Worm (Caenorhabditis elegans): Measurements from ENCODE around the gene tiar-2.

Gene tiar-2

DNA sequence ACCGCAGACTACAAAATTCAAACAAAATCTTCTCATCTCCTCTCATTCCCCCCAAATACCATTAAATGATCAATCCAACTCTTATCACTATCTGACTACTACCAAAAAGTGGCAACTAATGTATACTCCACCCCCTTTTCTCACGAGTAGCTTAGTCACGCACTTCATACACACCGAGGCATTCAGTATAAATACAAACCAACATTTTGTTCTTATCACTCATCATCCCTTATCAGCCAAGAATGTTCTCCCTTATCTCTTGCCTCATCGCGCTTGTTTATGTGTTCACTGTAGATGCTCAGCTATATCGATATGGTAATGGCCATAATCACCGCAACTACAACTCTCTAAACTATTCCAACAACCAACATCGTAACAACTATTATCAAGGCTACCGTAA lies 55.0 kb downstream of the tiar-2 start, which contains the start of gene Y46G5A.36:
Gene Y46G5A.36 (plus strand): TSS at position 243 of the 400 bp plus-strand sequence.
- TF ChIP-seq ttx-3 (tag; optimal IDR thresholded peaks at IDR 0.05) (no peak), elt-2 (tag; optimal IDR thresholded peaks at IDR 0.05) (peak; percentile 94), ceh-30 (tag; optimal IDR thresholded peaks at IDR 0.05) (no peak), ama-1 (optimal IDR thresholded peaks at IDR 0.05) (no peak), sox-4 (tag; optimal IDR thresholded peaks at IDR 0.05) (no peak)

Measured in whole organism, late embryonic.